Fruit fly (Drosophila melanogaster): ENCODE data around the gene CG2983.

CG2983 gene

dm6 chr2L:2855773-2856615 is 8.6 kb downstream of the CG2983 start, which contains the start of the genes CG3104 and RpS21 (continued):
- TF ChIP-seq CG31365 (tag; optimal IDR thresholded peaks at IDR 0.05) (peak; percentile 65), Mes4 (GFP tag; optimal IDR thresholded peaks at IDR 0.05) (peak; percentile 88), CG34224 (GFP tag; IDR thresholded peaks at IDR 0.05; ENCODE audit: partially characterized antibody) (no peak; the same call in 2 of the 3 replicates), zen (tag; optimal IDR thresholded peaks at IDR 0.05) (peak; percentile 61), CG3995 (GFP tag; optimal IDR thresholded peaks at IDR 0.05) (peak; percentile 72), repo (GFP tag; optimal IDR thresholded peaks at IDR 0.05) (peak; percentile 80), CG2120 (GFP tag; optimal IDR thresholded peaks at IDR 0.05) (peak; percentile 73), ssp (GFP tag; IDR thresholded peaks at IDR 0.05) (peak; percentile 81), crp (GFP tag; optimal IDR thresholded peaks at IDR 0.05) (peak; percentile 2 to 80), CG10209 (GFP tag; optimal IDR thresholded peaks at IDR 0.05) (peak; percentile 87), Doc2 (GFP tag; IDR thresholded peaks at IDR 0.05) (no peak; the same call in none of the 2 replicates), yki (optimal IDR thresholded peaks at IDR 0.05) (no peak), CG8089 (GFP tag; optimal IDR thresholded peaks at IDR 0.05) (peak; percentile 83), pb (GFP tag; optimal IDR thresholded peaks at IDR 0.05) (peak; percentile 71), bowl (GFP tag; IDR thresholded peaks at IDR 0.05) (peak; percentile 72; the same call in 1 of the 2 replicates), CG30403 (GFP tag; optimal IDR thresholded peaks at IDR 0.05) (peak; percentile 85), cato (GFP tag; optimal IDR thresholded peaks at IDR 0.05; ENCODE audit: borderline replicate concordance) (no peak), fu2 (GFP tag; optimal IDR thresholded peaks at IDR 0.05) (peak; percentile 82), H15 (GFP tag; IDR thresholded peaks at IDR 0.05) (peak; percentile 81), Jarid2 (GFP tag; optimal IDR thresholded peaks at IDR 0.05) (peak; percentile 74), Stat92E (GFP tag; optimal IDR thresholded peaks at IDR 0.05) (peak in 1 of 3 experiments; percentile 72), CG43689 (GFP tag; IDR thresholded peaks at IDR 0.05) (no peak; the same call in none of the 2 replicates), abd-A (tag; optimal IDR thresholded peaks at IDR 0.05) (peak; percentile 52), CG7357 (GFP tag; IDR thresholded peaks at IDR 0.05) (peak; percentile 70; the same call in 2 of the 3 replicates), ap (GFP tag; IDR thresholded peaks at IDR 0.05) (peak; percentile 88), hbn (GFP tag; IDR thresholded peaks at IDR 0.05; ENCODE audit: partially characterized antibody) (no peak), CG4282 (GFP tag; optimal IDR thresholded peaks at IDR 0.05) (peak; percentile 75), zen2 (GFP tag; IDR thresholded peaks at IDR 0.05; ENCODE audit: partially characterized antibody) (no peak; the same call in 2 of the 3 replicates), CG13424 (tag; optimal IDR thresholded peaks at IDR 0.05) (peak; percentile 79), gsb-n (tag; optimal IDR thresholded peaks at IDR 0.05) (peak; percentile 76), emc (GFP tag; optimal IDR thresholded peaks at IDR 0.05) (peak; percentile 88), her (GFP tag; optimal IDR thresholded peaks at IDR 0.05) (peak; percentile 80), CG10654 (GFP tag; optimal IDR thresholded peaks at IDR 0.05) (peak; percentile 88), Trl (optimal IDR thresholded peaks at IDR 0.05) (no peak), Trl (GFP tag; optimal IDR thresholded peaks at IDR 0.05) (peak; percentile 93), luna (GFP tag; optimal IDR thresholded peaks at IDR 0.05) (peak; percentile 50), Hey (tag; optimal IDR thresholded peaks at IDR 0.05) (peak; percentile 79), bcd (GFP tag; optimal IDR thresholded peaks at IDR 0.05) (peak; percentile 93), unc-4 (GFP tag; IDR thresholded peaks at IDR 0.05; ENCODE audit: partially characterized antibody) (no peak), CG3281 (GFP tag; optimal IDR thresholded peaks at IDR 0.05) (peak; percentile 83), CG31388 (GFP tag; optimal IDR thresholded peaks at IDR 0.05) (peak; percentile 74), CG8765 (GFP tag; IDR thresholded peaks at IDR 0.05) (peak; percentile 78), Spps (tag; optimal IDR thresholded peaks at IDR 0.05) (peak; percentile 48), CG2889 (GFP tag; IDR thresholded peaks at IDR 0.05) (peak; percentile 77), tx (GFP tag; optimal IDR thresholded peaks at IDR 0.05) (peak; percentile 71), pho (GFP tag; optimal IDR thresholded peaks at IDR 0.05) (peak; percentile 86), CG11695 (GFP tag; IDR thresholded peaks at IDR 0.05) (no peak), Lpt (GFP tag; optimal IDR thresholded peaks at IDR 0.05) (no peak), Fer2 (tag; optimal IDR thresholded peaks at IDR 0.05) (peak; percentile 74)

Data from whole organism, embryonic.